Fruit fly (Drosophila melanogaster) whole organism: ENCODE data around the gene fd96Ca.

ENCODE experiments used
- CG8478 ChIP-seq: fragments of >200 bp; optimal IDR thresholded peaks from 2 replicates; lab custom pipeline; 2018; ENCODE audit warnings: inconsistent platforms
- Dll ChIP-seq: fragments of >200 bp; optimal IDR thresholded peaks from 2 replicates; lab custom pipeline; 2017
- EcR ChIP-seq, 2 experiments: fragments of >200 bp; optimal IDR thresholded peaks; 2 replicates each; lab custom pipeline; 2017; ENCODE audit warnings: missing biosample characterization in 2 of 2, missing genetic modification characterization in 2 of 2, missing genetic modification reagents in 2 of 2
- pan ChIP-seq: fragments of >200 bp; optimal IDR thresholded peaks from 2 replicates; lab custom pipeline; 2017
- psq ChIP-seq: fragments of >200 bp; optimal IDR thresholded peaks from 2 replicates; lab custom pipeline; 2017
- usp ChIP-seq: fragments of >200 bp; optimal IDR thresholded peaks from 2 replicates; lab custom pipeline; 2017; ENCODE audit warnings: missing biosample characterization, missing genetic modification characterization, mixed read lengths

Gene fd96Ca

dm6 chr3R:25054451-25055188 is 27.9 kb upstream of the fd96Ca start, which contains the start of gene CG31109:
TSS of gene CG31109 (minus strand) at chr3R:25054653.
- TF ChIP-seq usp (GFP tag; lab: Kevin White, UChicago), result no peak
- TF ChIP-seq Dll, result no peak
- TF ChIP-seq psq (lab: Kevin White, UChicago), result no peak
- no peak for TF ChIP-seq pan (lab: Kevin White, UChicago)
- no peak for TF ChIP-seq EcR (GFP tag; optimal IDR thresholded peaks at IDR 0.05; lab: Kevin White, UChicago)
- TF ChIP-seq CG8478 (lab: Kevin White, UChicago), result no peak

dm6 chr3R:25056016-25056415 is 26.5 kb upstream of the fd96Ca start, which contains the start of the genes CG31111 and stac:
TSS of gene CG31111 (minus strand) at chr3R:25056177.
TSS of gene stac (plus strand) at chr3R:25056286.
- TF ChIP-seq Dll (no peak), psq (lab: Kevin White, UChicago) (no peak), CG8478 (lab: Kevin White, UChicago) (no peak), pan (lab: Kevin White, UChicago) (no peak), usp (GFP tag; lab: Kevin White, UChicago) (no peak), EcR (GFP tag; optimal IDR thresholded peaks at IDR 0.05; lab: Kevin White, UChicago) (no peak)

dm6 chr3R:25056488-25057157 is 25.9 kb upstream of the fd96Ca start:
- no peak for TF ChIP-seq CG8478 (lab: Kevin White, UChicago)
- no peak for TF ChIP-seq Dll
- TF ChIP-seq pan (lab: Kevin White, UChicago), result no peak
- no peak for TF ChIP-seq EcR (GFP tag; optimal IDR thresholded peaks at IDR 0.05; lab: Kevin White, UChicago)
- no peak for TF ChIP-seq psq (lab: Kevin White, UChicago)
- no peak for TF ChIP-seq usp (GFP tag; lab: Kevin White, UChicago)

dm6 chr3R:25060462-25060861 is 22.0 kb upstream of the fd96Ca start:
- TF ChIP-seq pan (lab: Kevin White, UChicago), result no peak

dm6 chr3R:25064907-25065841 is 17.3 kb upstream of the fd96Ca start, which contains the start of the genes veli and PQBP1:
TSS of gene veli (minus strand) at chr3R:25065591.
TSS of gene PQBP1 (plus strand) at chr3R:25065791.
- TF ChIP-seq Dll, result no peak

dm6 chr3R:25066856-25067255 is 15.6 kb upstream of the fd96Ca start:
- TF ChIP-seq EcR (GFP tag; optimal IDR thresholded peaks at IDR 0.05; lab: Kevin White, UChicago), result no peak
- no peak for TF ChIP-seq psq (lab: Kevin White, UChicago)

- TF ChIP-seq CG8478 (lab: Kevin White, UChicago), result no peak
- TF ChIP-seq EcR (GFP tag; optimal IDR thresholded peaks at IDR 0.05; lab: Kevin White, UChicago), result no peak
- TF ChIP-seq Dll, result no peak
- no peak for TF ChIP-seq psq (lab: Kevin White, UChicago)
- TF ChIP-seq pan (lab: Kevin White, UChicago), result no peak
- no peak for TF ChIP-seq usp (GFP tag; lab: Kevin White, UChicago)
Measured at dm6 chr3R:25069569-25069968, 12.9 kb upstream of the fd96Ca start, which contains the start of the genes Stt3B and CG11839. TSS of gene Stt3B (minus strand) at chr3R:25069637. TSS of gene CG11839 (plus strand) at chr3R:25069927.

dm6 chr3R:25070871-25071270 is 11.6 kb upstream of the fd96Ca start, which contains the start of gene CG11836:
TSS of gene CG11836 (plus strand) at chr3R:25071126.
- TF ChIP-seq pan (lab: Kevin White, UChicago) (no peak), psq (lab: Kevin White, UChicago) (no peak), usp (GFP tag; lab: Kevin White, UChicago) (no peak), EcR (GFP tag; optimal IDR thresholded peaks at IDR 0.05; lab: Kevin White, UChicago) (no peak), CG8478 (lab: Kevin White, UChicago) (no peak), Dll (no peak)

- TF ChIP-seq Dll (no peak), EcR (GFP tag; optimal IDR thresholded peaks at IDR 0.05; lab: Kevin White, UChicago) (no peak)
Measured at dm6 chr3R:25074558-25074964, 7.9 kb upstream of the fd96Ca start, which contains the start of the genes shams and CG11920. TSS of gene shams (minus strand) at chr3R:25074607. TSS of gene CG11920 (plus strand) at chr3R:25074877.

- TF ChIP-seq usp (GFP tag; lab: Kevin White, UChicago), result no peak
- no peak for TF ChIP-seq EcR (GFP tag; optimal IDR thresholded peaks at IDR 0.05; lab: Kevin White, UChicago)
- no peak for TF ChIP-seq pan (lab: Kevin White, UChicago)
- no peak for TF ChIP-seq CG8478 (lab: Kevin White, UChicago)
- no peak for TF ChIP-seq Dll
- no peak for TF ChIP-seq psq (lab: Kevin White, UChicago)
Measured at dm6 chr3R:25077280-25077820, 5.1 kb upstream of the fd96Ca start.

- no peak for TF ChIP-seq pan (lab: Kevin White, UChicago)
- TF ChIP-seq EcR (GFP tag; optimal IDR thresholded peaks at IDR 0.05; lab: Kevin White, UChicago), result no peak
- no peak for TF ChIP-seq usp (GFP tag; lab: Kevin White, UChicago)
- TF ChIP-seq Dll, result no peak
- no peak for TF ChIP-seq psq (lab: Kevin White, UChicago)
- TF ChIP-seq CG8478 (lab: Kevin White, UChicago), result no peak
Measured at dm6 chr3R:25078665-25079064, 3.8 kb upstream of the fd96Ca start.
